Worm (Caenorhabditis elegans) whole organism, L3 larva: ENCODE measurements around the gene C16C8.8.

Source experiments
- R02D3.7 ChIP-seq: fragments of 150-350 bp; optimal IDR thresholded peaks from 2 replicates; lab custom pipeline; 2014; ENCODE audit warnings: missing biosample characterization, missing genetic modification characterization
- jun-1 ChIP-seq: fragments of 150-350 bp; optimal IDR thresholded peaks from 2 replicates; lab custom pipeline; 2014; ENCODE audit warnings: missing biosample characterization, missing genetic modification reagents, missing genetic modification characterization
- lin-39 ChIP-seq: fragments of 150-350 bp; optimal IDR thresholded peaks from 2 replicates; lab custom pipeline; 2018; ENCODE audit warnings: missing biosample characterization, missing genetic modification reagents, missing genetic modification characterization
- nfya-1 ChIP-seq: sonication (generic microtip); optimal IDR thresholded peaks from 2 replicates; lab custom pipeline; 2017; ENCODE audit warnings: missing genetic modification characterization, mild to moderate bottlenecking, missing compliant biosample characterization, antibody characterized with exemption, moderate library complexity; ENCODE audit not compliant: insufficient read depth
- nhr-237 ChIP-seq: fragments of 150-350 bp; optimal IDR thresholded peaks from 2 replicates; lab custom pipeline; 2014; ENCODE audit warnings: missing biosample characterization, missing genetic modification characterization
- nhr-25 ChIP-seq: sonication (generic microtip); optimal IDR thresholded peaks from 2 replicates; lab custom pipeline; 2017; ENCODE audit warnings: missing biosample characterization, missing genetic modification characterization
- nhr-28 ChIP-seq: fragments of 150-350 bp; optimal IDR thresholded peaks from 2 replicates; lab custom pipeline; 2014; ENCODE audit warnings: missing biosample characterization, missing genetic modification characterization
- nhr-76 ChIP-seq: fragments of 150-350 bp; sonication (generic microtip); optimal IDR thresholded peaks from 5 replicates; lab custom pipeline; 2014; ENCODE audit warnings: missing biosample characterization, missing genetic modification characterization
- pha-4 ChIP-seq: fragments of 150-350 bp; optimal IDR thresholded peaks from 2 replicates; lab custom pipeline; 2014; ENCODE audit warnings: missing biosample characterization, missing genetic modification reagents, missing genetic modification characterization
- pqm-1 ChIP-seq: fragments of 150-350 bp; optimal IDR thresholded peaks from 2 replicates; lab custom pipeline; 2017; ENCODE audit warnings: missing biosample characterization, missing genetic modification characterization, inconsistent platforms

DNA sequence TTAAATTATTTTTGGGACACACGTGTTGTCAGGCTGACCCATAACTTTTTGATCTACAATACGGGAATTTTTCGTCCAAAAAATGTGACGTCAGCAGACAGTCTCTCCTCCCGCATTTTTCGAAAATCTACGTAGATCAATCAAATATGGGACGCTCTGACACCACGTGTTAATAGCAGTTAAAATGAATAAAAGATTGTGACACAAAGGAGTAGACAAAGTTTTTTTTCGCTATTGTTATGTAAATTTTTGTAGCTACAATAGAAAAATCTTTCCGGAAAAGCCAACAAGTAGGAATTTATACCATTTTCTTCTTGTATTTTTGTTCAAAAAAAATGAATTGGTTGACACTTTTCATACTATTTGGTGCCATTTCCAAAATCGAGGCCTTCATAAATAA is 20.1 kb downstream of the C16C8.8 start, which contains the start of gene C16C8.27:
- TF ChIP-seq pqm-1 (tag; lab: Kevin White, UChicago): no peak
- no peak for TF ChIP-seq nhr-76 (tag; lab: Kevin White, UChicago)
- no peak for TF ChIP-seq R02D3.7 (tag; lab: Kevin White, UChicago)
- no peak for TF ChIP-seq nhr-237 (tag; lab: Kevin White, UChicago)
- TF ChIP-seq nfya-1 (tag; lab: Kevin White, UChicago): no peak
- TF ChIP-seq nhr-28 (tag; lab: Kevin White, UChicago): no peak
- no peak for TF ChIP-seq pha-4 (tag; lab: Kevin White, UChicago)
- TF ChIP-seq jun-1 (tag; lab: Kevin White, UChicago): no peak
- TF ChIP-seq lin-39 (tag; lab: Kevin White, UChicago): no peak
- no peak for TF ChIP-seq nhr-25 (tag; lab: Kevin White, UChicago)
